Fruit fly (Drosophila melanogaster) whole organism, pupa: Measurements from ENCODE around the gene Tsp26A.

Source experiments
- CG10348 ChIP-seq: fragments of 200-800 bp; sonication (Bioruptor generic); IDR thresholded peaks from 2 replicates; pipeline ENCODE4 v1.3.6; 2022; ENCODE audit warnings: missing biosample characterization, missing genetic modification characterization
- CG12605 ChIP-seq: fragments of 200-800 bp; sonication (Bioruptor generic); IDR thresholded peaks from 2 replicates; pipeline ENCODE4 v1.3.6; 2022; ENCODE audit warnings: missing biosample characterization, missing genetic modification characterization
- CG13204 ChIP-seq: fragments of 200-800 bp; sonication (Bioruptor generic); optimal IDR thresholded peaks from 2 replicates; lab custom pipeline; 2018; ENCODE audit warnings: missing biosample characterization, mild to moderate bottlenecking, missing genetic modification characterization, moderate library complexity
- CG14655 ChIP-seq: fragments of 200-800 bp; sonication (Bioruptor generic); optimal IDR thresholded peaks from 3 replicates; lab custom pipeline; 2017; ENCODE audit warnings: mild to moderate bottlenecking, missing biosample characterization, missing genetic modification reagents, missing genetic modification characterization
- CG15710 ChIP-seq: fragments of 200-800 bp; sonication (Bioruptor generic); optimal IDR thresholded peaks from 2 replicates; lab custom pipeline; 2018; ENCODE audit warnings: missing biosample characterization, mild to moderate bottlenecking, missing genetic modification characterization, moderate library complexity
- CG17806 ChIP-seq: fragments of 200-800 bp; sonication (Bioruptor generic); optimal IDR thresholded peaks from 2 replicates; lab custom pipeline; 2018; ENCODE audit warnings: missing biosample characterization, mild to moderate bottlenecking, missing genetic modification characterization, moderate library complexity
- CG32121 ChIP-seq: fragments of 200-800 bp; sonication (Bioruptor generic); IDR thresholded peaks from 2 replicates; pipeline ENCODE4 v1.3.6; 2022; ENCODE audit warnings: missing biosample characterization, missing genetic modification characterization
- CG34367 ChIP-seq: fragments of 200-800 bp; sonication (Bioruptor generic); optimal IDR thresholded peaks from 2 replicates; lab custom pipeline; 2018; ENCODE audit warnings: missing biosample characterization, mild to moderate bottlenecking, missing genetic modification characterization
- CG4496 ChIP-seq: fragments of 200-800 bp; sonication (Bioruptor generic); IDR thresholded peaks from 3 replicates; pipeline ENCODE4 v1.3.6; 2022; ENCODE audit warnings: missing biosample characterization, missing genetic modification characterization
- CG8159 ChIP-seq: fragments of 200-800 bp; sonication (Bioruptor generic); optimal IDR thresholded peaks from 3 replicates; lab custom pipeline; 2018; ENCODE audit warnings: missing biosample characterization, mild to moderate bottlenecking, missing genetic modification characterization, moderate library complexity
- CG8301 ChIP-seq: fragments of 200-800 bp; sonication (Bioruptor generic); optimal IDR thresholded peaks from 2 replicates; lab custom pipeline; 2018; ENCODE audit warnings: missing biosample characterization, mild to moderate bottlenecking, missing genetic modification characterization
- CG9948 ChIP-seq: fragments of 200-800 bp; sonication (Bioruptor generic); optimal IDR thresholded peaks from 2 replicates; lab custom pipeline; 2018; ENCODE audit warnings: missing biosample characterization, mild to moderate bottlenecking, missing genetic modification characterization, moderate library complexity
- D1 ChIP-seq: fragments of 200-800 bp; sonication (Bioruptor generic); optimal IDR thresholded peaks from 2 replicates; lab custom pipeline; 2018; ENCODE audit warnings: missing biosample characterization, mild to moderate bottlenecking, missing genetic modification characterization, moderate library complexity
- EcR ChIP-seq: fragments of 200-800 bp; sonication (Bioruptor generic); optimal IDR thresholded peaks from 3 replicates; lab custom pipeline; 2019; ENCODE audit warnings: missing biosample characterization, missing genetic modification characterization, mild to moderate bottlenecking, moderate library complexity, missing genetic modification reagents
- Ets98B ChIP-seq: fragments of 200-800 bp; sonication (Bioruptor generic); IDR thresholded peaks from 2 replicates; pipeline ENCODE4 v1.3.6; 2022; ENCODE audit warnings: missing biosample characterization, missing genetic modification characterization
- Pif1A ChIP-seq: fragments of 200-800 bp; sonication (Bioruptor generic); optimal IDR thresholded peaks from 3 replicates; lab custom pipeline; 2016; ENCODE audit warnings: missing biosample characterization, missing genetic modification characterization
- Pif1B ChIP-seq: fragments of 200-800 bp; sonication (Bioruptor generic); optimal IDR thresholded peaks from 3 replicates; lab custom pipeline; 2016; ENCODE audit warnings: missing biosample characterization, missing genetic modification characterization
- Snoo ChIP-seq: fragments of 200-800 bp; sonication (Bioruptor generic); optimal IDR thresholded peaks from 3 replicates; lab custom pipeline; 2017; ENCODE audit warnings: missing biosample characterization, mild to moderate bottlenecking, missing genetic modification characterization, inconsistent platforms
- fd96Ca ChIP-seq: fragments of 200-800 bp; sonication (Bioruptor generic); IDR thresholded peaks from 3 replicates; pipeline ENCODE4 v1.3.6; 2022; ENCODE audit warnings: missing biosample characterization, missing genetic modification characterization
- gl ChIP-seq: fragments of 200-800 bp; sonication (Bioruptor generic); optimal IDR thresholded peaks from 2 replicates; lab custom pipeline; 2018; ENCODE audit warnings: missing biosample characterization, mild to moderate bottlenecking, missing genetic modification characterization
- rn ChIP-seq: fragments of 200-800 bp; sonication (Bioruptor generic); IDR thresholded peaks from 2 replicates; pipeline ENCODE4 v1.3.6; 2022; ENCODE audit warnings: missing biosample characterization, missing genetic modification characterization

Tsp26A gene

DNA sequence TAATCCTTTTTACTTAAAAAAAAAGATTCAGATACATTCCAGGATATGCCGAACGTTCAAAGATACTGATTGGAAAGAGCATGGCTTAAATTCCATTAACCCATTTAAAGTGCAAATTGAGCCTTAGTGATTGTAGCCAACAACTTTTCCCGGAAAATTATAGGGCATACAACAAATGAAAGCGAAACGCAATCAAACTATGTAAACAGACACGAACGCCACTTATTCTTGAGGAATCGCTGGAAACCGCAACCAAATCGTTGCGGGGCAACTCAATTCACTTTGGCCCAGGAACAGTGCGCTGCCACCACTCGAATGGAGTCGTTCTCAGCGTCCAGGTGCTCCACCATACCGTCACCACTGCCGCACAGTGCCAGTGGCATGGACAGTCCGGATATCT lies 20.5 kb downstream of the Tsp26A start, which contains the start of gene CG13996:
CG13996 (plus strand) TSS at position 301 of the 400 bp plus-strand sequence.
- TF ChIP-seq CG9948 (tag; lab: Kevin White, UChicago) (no peak), gl (tag; lab: Kevin White, UChicago) (no peak), rn (no peak), CG13204 (GFP tag; lab: Kevin White, UChicago) (no peak), CG17806 (tag; lab: Kevin White, UChicago) (no peak), D1 (no peak), CG4496 (GFP tag; lab: Robert Waterston, UW) (no peak), CG34367 (tag; lab: Kevin White, UChicago) (no peak), CG10348 (GFP tag; lab: Robert Waterston, UW) (no peak), CG8301 (tag; lab: Kevin White, UChicago) (no peak), fd96Ca (no peak), CG14655 (GFP tag; lab: Kevin White, UChicago) (no peak), Snoo (tag; lab: Kevin White, UChicago) (no peak), Pif1B (GFP tag; lab: Kevin White, UChicago) (no peak), Pif1A (GFP tag; lab: Kevin White, UChicago) (no peak), CG32121 (GFP tag; lab: Robert Waterston, UW) (no peak), EcR (no peak), Ets98B (no peak), CG8159 (tag; lab: Kevin White, UChicago) (no peak)

DNA sequence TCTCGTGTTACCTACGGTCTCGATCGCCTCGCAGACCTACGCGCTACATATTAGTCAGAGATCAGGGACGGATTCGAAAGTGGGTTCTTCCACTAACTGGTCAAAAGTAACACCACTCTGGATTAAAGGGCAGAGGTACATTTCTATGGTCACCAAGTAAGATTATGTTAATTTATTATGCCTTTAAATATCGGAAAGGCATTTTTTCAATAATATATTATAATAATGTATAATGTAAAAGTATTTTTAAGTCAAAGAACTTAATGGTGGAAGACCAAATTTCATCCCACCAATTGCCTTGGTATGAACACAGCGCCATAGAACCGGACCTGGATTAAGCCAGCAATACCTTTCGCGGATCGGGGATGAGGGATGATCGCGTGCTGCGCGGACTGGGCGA lies 22.8 kb downstream of the Tsp26A start:
- peak; percentile 57 for TF ChIP-seq CG15710
- no peak for TF ChIP-seq EcR
- TF ChIP-seq CG10348 (GFP tag; lab: Robert Waterston, UW): no peak
- peak; percentile 76 for TF ChIP-seq CG17806 (tag; lab: Kevin White, UChicago)
- TF ChIP-seq CG14655 (GFP tag; lab: Kevin White, UChicago): peak; percentile 77
- peak; percentile 16 for TF ChIP-seq D1
- peak; percentile 83 for TF ChIP-seq CG8159 (tag; lab: Kevin White, UChicago)
- TF ChIP-seq Snoo (tag; lab: Kevin White, UChicago): peak; percentile 59
- TF ChIP-seq Pif1B (GFP tag; lab: Kevin White, UChicago): peak; percentile 74
- TF ChIP-seq CG4496 (GFP tag; lab: Robert Waterston, UW): 0 out of 3 replicates have a peak, but pooled peaks have one; percentile 20
- TF ChIP-seq CG8301 (tag; lab: Kevin White, UChicago): peak; percentile 53
- no peak for TF ChIP-seq rn
- TF ChIP-seq CG34367 (tag; lab: Kevin White, UChicago): peak; percentile 40
- TF ChIP-seq CG13204 (GFP tag; lab: Kevin White, UChicago): peak; percentile 3
- peak; percentile 51; the same call in 2 of the 3 replicates for TF ChIP-seq fd96Ca
- TF ChIP-seq Ets98B: no peak
- no peak for TF ChIP-seq CG12605 (GFP tag; lab: Robert Waterston, UW)
- TF ChIP-seq Pif1A (GFP tag; lab: Kevin White, UChicago): peak; percentile 65
- TF ChIP-seq gl (tag; lab: Kevin White, UChicago): peak; percentile 32
- TF ChIP-seq CG32121 (GFP tag; lab: Robert Waterston, UW): no peak
- peak; percentile 66 for TF ChIP-seq CG9948 (tag; lab: Kevin White, UChicago)
- TF ChIP-seq, all 21 proteins: peak for 15

DNA sequence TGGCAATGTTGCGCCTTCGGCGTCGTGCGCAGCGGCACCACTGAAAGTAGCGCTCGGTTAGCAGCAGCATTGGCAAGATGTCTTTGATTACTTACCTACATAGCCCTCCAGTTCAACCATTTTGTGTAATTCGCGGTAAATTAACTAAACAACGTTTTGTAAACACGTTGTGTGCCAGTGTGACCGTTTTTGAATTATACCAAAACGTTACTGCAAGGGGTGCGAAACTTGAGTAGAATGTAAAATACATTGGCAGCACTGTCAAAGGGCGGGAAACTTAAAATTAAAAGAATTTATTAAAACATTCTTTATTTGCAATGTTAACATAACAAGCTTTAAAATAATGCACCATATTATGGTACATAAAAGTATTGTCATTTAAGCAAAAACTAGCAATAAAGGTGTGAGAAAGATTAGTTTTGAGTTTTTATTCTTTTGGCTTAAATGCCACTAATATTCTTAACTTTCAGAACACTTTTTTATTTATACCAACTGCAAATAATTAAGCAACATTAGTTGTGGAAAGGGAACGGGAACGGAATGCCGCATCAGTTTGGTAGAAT lies 24.4 kb downstream of the Tsp26A start, which contains the start of gene CG9107:
CG9107 (minus strand) TSS at position 195 of the 563 bp plus-strand sequence.
- TF ChIP-seq Pif1B (GFP tag; lab: Kevin White, UChicago) (no peak), Ets98B (no peak), Pif1A (GFP tag; lab: Kevin White, UChicago) (no peak), rn (no peak), CG9948 (tag; lab: Kevin White, UChicago) (no peak), CG12605 (GFP tag; lab: Robert Waterston, UW) (no peak), CG13204 (GFP tag; lab: Kevin White, UChicago) (no peak), CG10348 (GFP tag; lab: Robert Waterston, UW) (no peak), gl (tag; lab: Kevin White, UChicago) (no peak), CG15710 (no peak)

DNA sequence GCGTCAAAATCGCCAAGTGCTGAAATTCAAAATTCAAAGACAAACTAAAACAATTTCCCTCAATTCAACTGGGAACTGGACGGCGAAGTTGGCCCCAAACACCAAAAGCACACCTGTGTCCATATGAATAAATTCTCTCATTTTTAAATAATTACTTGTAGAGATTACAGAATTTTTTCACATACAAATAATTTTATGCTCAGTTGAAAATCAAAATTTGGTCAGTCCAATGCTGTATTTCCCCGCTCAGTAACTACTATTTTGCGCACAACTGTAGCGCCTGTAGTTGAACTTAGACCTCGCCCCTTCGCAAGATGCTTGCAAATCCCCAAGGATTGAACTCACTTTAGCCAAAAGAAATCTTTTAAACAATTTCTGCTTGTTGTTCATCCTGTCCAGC lies 28.7 kb downstream of the Tsp26A start:
- TF ChIP-seq Pif1A (GFP tag; lab: Kevin White, UChicago) (peak; percentile 6), CG12605 (GFP tag; lab: Robert Waterston, UW) (peak; percentile 33; the same call in 1 of the 2 replicates), CG14655 (GFP tag; lab: Kevin White, UChicago) (no peak), CG34367 (tag; lab: Kevin White, UChicago) (peak; percentile 2)

DNA sequence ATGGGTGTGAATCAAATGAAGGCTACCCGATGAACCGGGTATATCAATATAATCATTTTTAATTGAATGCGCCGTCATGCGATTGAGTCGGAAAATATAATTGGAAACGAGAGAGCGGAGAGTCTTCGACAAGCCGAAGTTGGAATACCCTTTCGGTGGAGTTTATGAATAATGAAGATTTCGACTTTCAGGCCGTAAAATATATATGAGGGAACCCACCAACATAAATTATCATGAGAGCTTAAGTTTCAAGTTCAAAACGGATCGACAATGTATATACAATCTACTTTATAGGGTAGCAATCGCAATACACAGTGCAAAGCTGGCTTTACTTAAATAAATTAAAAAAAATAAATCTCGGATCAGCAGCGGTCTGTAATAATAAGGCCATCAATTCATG lies 31.8 kb downstream of the Tsp26A start:
- TF ChIP-seq CG32121 (GFP tag; lab: Robert Waterston, UW) (no peak), rn (no peak), CG8301 (tag; lab: Kevin White, UChicago) (no peak), CG14655 (GFP tag; lab: Kevin White, UChicago) (no peak), fd96Ca (peak; percentile 28; the same call in 1 of the 3 replicates), gl (tag; lab: Kevin White, UChicago) (no peak), CG34367 (tag; lab: Kevin White, UChicago) (peak; percentile 45), CG15710 (peak; percentile 56), D1 (no peak), CG10348 (GFP tag; lab: Robert Waterston, UW) (no peak), EcR (peak; percentile 40), CG8159 (tag; lab: Kevin White, UChicago) (peak; percentile 69), CG4496 (GFP tag; lab: Robert Waterston, UW) (peak; percentile 60; the same call in 1 of the 3 replicates), CG17806 (tag; lab: Kevin White, UChicago) (peak; percentile 44), CG9948 (tag; lab: Kevin White, UChicago) (peak; percentile 29), CG13204 (GFP tag; lab: Kevin White, UChicago) (no peak), Snoo (tag; lab: Kevin White, UChicago) (no peak), Pif1A (GFP tag; lab: Kevin White, UChicago) (no peak), Ets98B (peak; percentile 69), Pif1B (GFP tag; lab: Kevin White, UChicago) (no peak), CG12605 (GFP tag; lab: Robert Waterston, UW) (no peak)
- TF ChIP-seq, all 21 proteins: peak for 9
